Fruit fly (Drosophila melanogaster) whole organism, embryonic: ENCODE results near the gene LUBEL.

Experiments
- Abd-B ChIP-seq: fragments of 200-800 bp; sonication (Bioruptor generic); optimal IDR thresholded peaks from 2 replicates; lab custom pipeline; 2018; ENCODE audit warnings: missing biosample characterization, mild to moderate bottlenecking, missing genetic modification characterization, moderate library complexity
- BEAF-32 ChIP-seq: fragments of 200-800 bp; sonication (Bioruptor generic); optimal IDR thresholded peaks from 3 replicates; lab custom pipeline; 2017; ENCODE audit warnings: missing biosample characterization, missing genetic modification characterization, mild to moderate bottlenecking, moderate library complexity, missing genetic modification reagents
- CG17359 ChIP-seq: fragments of 200-800 bp; sonication (Bioruptor generic); optimal IDR thresholded peaks from 3 replicates; lab custom pipeline; 2018; ENCODE audit warnings: missing biosample characterization, mild to moderate bottlenecking, missing genetic modification characterization, moderate library complexity
- CG30403 ChIP-seq: fragments of 200-800 bp; sonication (Bioruptor generic); optimal IDR thresholded peaks from 3 replicates; lab custom pipeline; 2016; ENCODE audit warnings: missing biosample characterization, missing genetic modification characterization
- CG4854 ChIP-seq: fragments of 200-800 bp; sonication (Bioruptor generic); optimal IDR thresholded peaks from 2 replicates; lab custom pipeline; 2016; ENCODE audit warnings: missing biosample characterization, missing genetic modification characterization, inconsistent platforms
- D ChIP-seq, 2 experiments: fragments of 200-800 bp in 1 of 2; fragments of >200 bp in 1 of 2; sonication (Bioruptor generic) in 1 of 2; optimal IDR thresholded peaks; 2 replicates in 1 of 2; 3 replicates in 1 of 2; lab custom pipeline; 2017; ENCODE audit warnings: mild to moderate bottlenecking in 1 of 2, missing biosample characterization in 1 of 2, missing genetic modification characterization in 1 of 2, missing genetic modification reagents in 1 of 2
- Hey ChIP-seq: fragments of 200-800 bp; sonication (Bioruptor generic); optimal IDR thresholded peaks from 3 replicates; lab custom pipeline; 2018; ENCODE audit warnings: missing biosample characterization, mild to moderate bottlenecking, missing genetic modification characterization
- Ssrp ChIP-seq: fragments of 200-800 bp; sonication (Bioruptor generic); optimal IDR thresholded peaks from 2 replicates; lab custom pipeline; 2018; ENCODE audit warnings: missing biosample characterization, mild to moderate bottlenecking, missing genetic modification characterization, moderate library complexity
- bowl ChIP-seq: fragments of 200-800 bp; sonication (Bioruptor generic); IDR thresholded peaks from 2 replicates; pipeline ENCODE4 v1.3.6; 2022; ENCODE audit warnings: missing biosample characterization, missing genetic modification characterization
- cas ChIP-seq: fragments of 200-800 bp; sonication (Bioruptor generic); IDR thresholded peaks from 2 replicates; pipeline ENCODE4 v1.3.6; 2022; ENCODE audit warnings: missing biosample characterization, missing genetic modification characterization
- dmrt11E ChIP-seq: fragments of 200-800 bp; sonication (Bioruptor generic); optimal IDR thresholded peaks from 3 replicates; lab custom pipeline; 2018; ENCODE audit warnings: missing biosample characterization, mild to moderate bottlenecking, missing genetic modification characterization, moderate library complexity
- lab ChIP-seq: fragments of 200-800 bp; sonication (Bioruptor generic); optimal IDR thresholded peaks from 3 replicates; lab custom pipeline; 2017; ENCODE audit warnings: missing biosample characterization, missing genetic modification characterization, mild to moderate bottlenecking, moderate library complexity, missing genetic modification reagents

- no peak for TF ChIP-seq CG30403 (GFP tag; lab: Kevin White, UChicago)
- TF ChIP-seq cas (GFP tag; lab: Robert Waterston, UW), result no peak
- no peak for TF ChIP-seq BEAF-32 (GFP tag; lab: Kevin White, UChicago)
- peak; percentile 84 for TF ChIP-seq D (optimal IDR thresholded peaks at IDR 0.05; lab: Kevin White, UChicago)
- TF ChIP-seq D (GFP tag; optimal IDR thresholded peaks at IDR 0.05; lab: Kevin White, UChicago), result no peak
- TF ChIP-seq dmrt11E (tag; lab: Kevin White, UChicago), result no peak
- no peak for TF ChIP-seq CG17359 (tag; lab: Kevin White, UChicago)
- no peak for TF ChIP-seq CG4854 (GFP tag; lab: Kevin White, UChicago)
- no peak for TF ChIP-seq Hey
- no peak for TF ChIP-seq lab
- no peak for TF ChIP-seq Abd-B
- no peak for TF ChIP-seq Ssrp
- TF ChIP-seq bowl (GFP tag; lab: Robert Waterston, UW), result no peak
Measured at dm6 chr2L:6723750-6724503, 48.6 kb downstream of the LUBEL start, which contains the start of gene Liprin-alpha.
